Fruit fly (Drosophila melanogaster) whole organism, larva: ENCODE measurements around the gene Lkr.

Experiments
- noc ChIP-seq: fragments of 200-800 bp; sonication (Bioruptor generic); optimal IDR thresholded peaks from 3 replicates; lab custom pipeline; 2019; ENCODE audit warnings: missing biosample characterization, mild to moderate bottlenecking, missing genetic modification characterization, moderate library complexity

Gene Lkr

DNA sequence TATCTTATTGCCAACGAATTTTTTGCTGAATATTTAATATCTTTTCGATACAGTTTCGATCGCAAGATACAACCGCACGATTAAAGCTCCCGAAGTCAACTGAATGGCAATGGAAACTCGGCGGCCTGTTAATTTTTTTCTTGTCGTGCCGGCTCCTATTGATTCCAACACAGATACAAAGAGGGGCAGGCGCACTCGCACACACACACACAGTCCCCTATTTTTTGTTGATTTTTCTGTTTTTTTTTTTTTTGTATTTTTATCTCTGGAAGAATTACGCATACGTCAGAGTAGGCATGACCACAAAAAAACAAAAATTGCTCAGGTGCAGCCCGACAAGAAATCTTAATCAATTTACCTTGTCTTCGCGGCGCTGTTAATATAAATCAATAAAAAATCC, at the start of gene Lkr:
Gene Lkr (minus strand): TSS at position 101 of the 400 bp plus-strand sequence.
- no peak for TF ChIP-seq noc (tag; lab: Kevin White, UChicago)

DNA sequence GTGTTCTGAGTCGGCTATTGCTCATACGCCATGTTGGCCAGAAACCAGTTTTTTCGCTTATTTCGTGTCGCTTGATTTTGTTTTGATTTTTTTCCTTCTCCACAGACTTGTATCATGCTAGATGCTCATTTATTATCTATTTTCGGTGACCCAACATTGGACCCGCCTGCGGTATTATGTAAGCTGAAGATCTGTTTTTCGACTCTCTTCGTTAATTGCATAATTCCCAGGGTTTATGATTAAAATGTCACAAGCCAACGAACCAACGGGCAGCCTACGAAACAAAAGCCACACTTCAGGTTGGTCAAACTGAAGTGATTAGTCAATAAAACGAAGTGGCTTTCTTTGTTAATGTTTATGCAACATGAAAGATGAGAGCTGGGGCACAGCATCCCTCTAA, 49.5 kb upstream of the Lkr start:
- no peak for TF ChIP-seq noc (tag; lab: Kevin White, UChicago)

- TF ChIP-seq noc (tag; lab: Kevin White, UChicago): peak; percentile 92
Observed at dm6 chr3L:5577250-5578138, 48.4 kb upstream of the Lkr start, which contains the start of gene Msr-110. Msr-110 (minus strand) TSS chr3L:5577348.

DNA sequence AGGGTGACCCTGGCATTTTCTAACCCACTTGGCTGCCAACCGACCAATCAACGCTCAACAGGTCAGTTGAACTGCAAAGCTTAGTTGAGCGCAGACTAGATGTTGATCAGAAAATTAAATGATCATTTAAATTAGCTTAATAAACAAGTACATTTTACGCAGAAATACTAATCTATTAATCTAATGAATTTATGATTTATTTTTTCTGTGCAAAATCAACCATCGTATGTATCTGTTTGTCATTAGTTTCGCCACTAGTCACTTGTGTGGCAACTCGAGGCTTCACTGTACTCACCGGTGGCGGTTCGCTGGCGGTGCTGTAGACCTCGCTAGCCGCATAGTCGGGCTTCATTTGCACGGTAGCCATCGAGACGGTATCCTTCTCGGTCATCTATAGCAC, 47.4 kb upstream of the Lkr start:
- TF ChIP-seq noc (tag; lab: Kevin White, UChicago): no peak

dm6 chr3L:5575524-5575923, 46.4 kb upstream of the Lkr start:
- TF ChIP-seq noc (tag; lab: Kevin White, UChicago): no peak

dm6 chr3L:5571051-5571450, 41.9 kb upstream of the Lkr start:
- no peak for TF ChIP-seq noc (tag; lab: Kevin White, UChicago)

DNA sequence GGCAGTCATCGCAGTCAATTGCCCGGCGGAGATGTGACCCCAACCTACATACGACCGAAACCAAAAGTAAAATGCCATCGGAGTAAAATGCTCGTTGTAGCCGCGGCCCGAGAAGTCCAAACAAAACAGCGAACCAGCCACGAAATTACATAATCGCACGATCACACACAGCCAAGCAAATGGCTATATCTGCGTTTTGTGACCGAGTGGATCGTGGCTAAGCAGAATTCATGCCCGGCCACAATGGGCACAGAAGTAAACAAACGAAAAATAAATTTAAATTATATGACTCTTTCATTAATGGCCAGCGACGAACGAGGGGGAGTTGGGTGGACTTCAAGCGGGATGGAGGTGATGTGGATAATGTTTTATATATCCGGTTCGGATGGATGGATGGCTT, 40.6 kb upstream of the Lkr start:
- no peak for TF ChIP-seq noc (tag; lab: Kevin White, UChicago)

- no peak for TF ChIP-seq noc (tag; lab: Kevin White, UChicago)
Observed at dm6 chr3L:5568361-5568760, 39.2 kb upstream of the Lkr start.

DNA sequence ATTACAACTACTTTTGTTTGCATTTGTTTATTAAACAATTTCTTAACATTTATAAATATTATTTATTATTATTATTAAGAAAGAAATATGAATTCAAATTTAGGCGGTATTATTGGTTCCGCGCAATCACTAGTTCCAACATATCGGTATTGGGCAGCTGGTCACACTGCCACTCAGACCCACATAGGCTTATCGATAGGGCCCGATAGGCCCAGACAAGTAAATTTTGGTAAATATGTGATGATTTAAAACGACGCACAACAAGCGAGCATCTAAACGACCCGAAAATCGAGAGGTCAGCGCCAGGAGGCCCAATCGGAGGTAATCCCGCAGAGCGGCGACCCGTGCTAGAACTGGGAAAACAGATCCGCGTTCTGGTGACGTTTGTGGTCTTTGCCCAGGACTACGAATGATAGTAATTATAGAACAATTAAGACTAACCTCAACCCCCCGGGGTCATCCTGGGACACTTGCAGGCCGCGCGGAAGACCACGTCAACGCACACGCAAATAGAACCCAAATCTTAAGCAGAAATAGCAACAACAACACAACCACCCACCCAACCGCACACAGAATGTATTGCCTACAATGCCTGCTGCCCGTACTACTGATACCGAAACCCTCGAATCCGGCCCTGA, 36.0 kb upstream of the Lkr start, which contains the start of gene bc10:
Gene bc10 (plus strand): TSS at position 181 of the 638 bp plus-strand sequence.
- no peak for TF ChIP-seq noc (tag; lab: Kevin White, UChicago)

DNA sequence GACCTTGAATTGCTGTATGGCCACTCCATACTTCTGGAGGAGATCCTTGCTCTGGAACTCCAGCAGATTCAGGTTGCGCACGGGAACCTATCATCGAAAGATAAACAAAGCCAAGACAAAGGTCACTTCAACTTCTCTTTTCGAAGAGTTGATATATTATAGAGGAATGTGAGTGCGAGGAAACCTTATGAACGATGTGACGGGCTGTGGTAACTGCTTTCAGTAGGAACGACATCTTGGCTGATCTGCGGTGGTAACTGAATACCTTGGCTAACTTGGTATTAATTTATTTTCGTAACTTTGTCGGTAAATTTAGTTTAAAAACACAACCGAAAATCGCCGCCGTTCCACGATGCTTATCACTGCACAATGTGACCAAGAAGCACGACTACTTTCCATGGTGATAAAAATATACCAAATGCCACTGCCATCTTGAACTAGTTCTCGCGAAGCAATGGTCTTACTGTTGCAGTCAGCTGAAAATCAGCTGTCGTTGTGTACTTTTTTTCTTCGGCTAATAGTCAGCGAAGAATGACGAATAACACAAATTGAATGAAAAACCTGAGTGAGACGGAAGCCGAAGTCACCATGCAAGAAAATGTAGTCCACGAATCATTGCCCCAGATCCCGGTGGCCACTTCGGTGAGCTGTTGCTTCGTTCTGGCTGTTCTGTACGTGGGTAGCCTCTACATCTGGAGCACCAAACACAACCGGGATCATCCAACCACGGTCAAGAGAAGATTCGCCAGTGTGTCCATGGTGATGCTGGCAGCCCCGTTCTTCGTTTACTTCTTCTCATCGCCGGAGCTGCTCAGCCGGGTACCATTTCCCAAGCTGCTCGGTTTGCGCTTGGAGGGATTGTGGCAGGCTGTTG, 34.4 kb upstream of the Lkr start, which contains the start of the genes ScsbetaG and Sras:
Gene ScsbetaG (minus strand): TSS at position 383 of the 874 bp plus-strand sequence.
Gene Sras (plus strand): TSS at position 466 of the 874 bp plus-strand sequence.
- TF ChIP-seq noc (tag; lab: Kevin White, UChicago): no peak

dm6 chr3L:5562584-5562983, 33.4 kb upstream of the Lkr start:
- no peak for TF ChIP-seq noc (tag; lab: Kevin White, UChicago)

DNA sequence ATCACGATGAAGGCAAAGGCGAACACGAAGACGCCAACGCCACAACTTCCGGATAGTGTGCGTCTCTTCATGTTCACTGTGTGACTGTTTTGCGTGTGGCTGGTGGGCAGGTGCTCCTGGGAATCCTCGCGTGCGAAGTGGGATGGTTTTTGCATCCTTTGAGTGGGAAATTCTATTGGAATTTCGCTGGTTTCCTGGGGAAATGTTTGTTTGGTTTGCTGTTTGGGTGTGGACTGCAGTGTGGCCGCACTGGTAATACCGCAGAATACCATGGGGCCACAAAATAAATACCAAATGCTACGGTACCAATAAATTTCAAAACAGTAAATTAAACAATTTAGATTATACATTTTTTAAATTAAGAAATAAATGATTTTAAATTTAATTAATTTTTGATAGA, 32.2 kb upstream of the Lkr start, which contains the start of gene sinu:
Gene sinu (minus strand): TSS at position 258 of the 400 bp plus-strand sequence.
- no peak for TF ChIP-seq noc (tag; lab: Kevin White, UChicago)

DNA sequence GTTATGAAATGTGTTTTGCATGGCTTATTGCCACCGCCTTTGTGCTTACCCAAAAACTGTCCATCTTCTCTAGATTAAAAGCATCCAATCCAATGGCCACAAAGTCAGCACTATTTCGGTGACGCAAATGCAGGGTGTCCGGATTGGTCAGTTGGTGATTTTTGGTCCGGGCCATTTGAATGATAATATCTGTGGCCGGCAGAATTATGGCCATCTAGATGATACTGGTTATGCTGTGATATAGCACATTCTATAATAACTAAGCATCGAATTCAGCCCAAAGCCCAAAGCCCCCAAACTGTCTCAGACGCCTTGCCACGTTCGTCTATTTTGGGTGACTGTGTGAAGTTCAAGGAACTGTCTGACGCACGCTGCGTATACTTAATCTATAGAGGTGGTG, 27.1 kb upstream of the Lkr start:
- no peak for TF ChIP-seq noc (tag; lab: Kevin White, UChicago)

dm6 chr3L:5554377-5554776, 25.2 kb upstream of the Lkr start:
- TF ChIP-seq noc (tag; lab: Kevin White, UChicago): peak; percentile 65

DNA sequence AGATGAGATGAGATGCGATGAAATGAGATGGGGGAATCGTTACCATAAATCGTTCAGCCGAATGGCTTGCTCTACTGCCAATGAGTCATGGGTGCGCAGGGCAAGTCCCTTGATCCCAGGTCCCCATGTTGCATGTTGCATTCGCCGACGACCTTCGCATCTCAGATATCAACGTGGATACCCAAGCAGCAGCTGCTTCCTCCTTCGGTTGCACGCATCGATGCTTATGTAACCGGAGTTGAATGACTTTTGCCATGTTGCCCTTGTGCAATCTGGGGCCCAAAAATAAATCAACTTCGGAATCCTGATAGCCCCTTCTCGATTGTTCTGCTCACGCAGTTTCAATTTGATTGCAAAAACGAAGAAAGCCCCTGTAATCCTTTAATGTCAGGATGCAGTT, 24.6 kb upstream of the Lkr start:
- TF ChIP-seq noc (tag; lab: Kevin White, UChicago): no peak
